Worm (Caenorhabditis elegans): ENCODE data around the gene F46G10.2.

Gene F46G10.2

ce11 chrX:13353530-13353929, 30.8 kb downstream of the F46G10.2 start (continued):
- TF ChIP-seq ceh-63 (GFP tag; optimal IDR thresholded peaks at IDR 0.05) (no peak), fkh-4 (tag; optimal IDR thresholded peaks at IDR 0.05; ENCODE audit: borderline replicate concordance) (no peak), lin-14 (GFP tag; optimal IDR thresholded peaks at IDR 0.05) (peak; percentile 92), unc-98 (GFP tag; IDR thresholded peaks at IDR 0.05) (no peak), nhr-90 (tag; optimal IDR thresholded peaks at IDR 0.05; ENCODE audit: poor library complexity) (peak; percentile 88), ceh-90 (tag; optimal IDR thresholded peaks at IDR 0.05) (no peak), unc-130 (tag; optimal IDR thresholded peaks at IDR 0.05) (no peak), swsn-7 (tag; optimal IDR thresholded peaks at IDR 0.05) (peak; percentile 42), mdl-1 (tag; optimal IDR thresholded peaks at IDR 0.05) (peak in 1 of 2 experiments; percentile 88), aha-1 (tag; optimal IDR thresholded peaks at IDR 0.05) (no peak), rnt-1 (tag; optimal IDR thresholded peaks at IDR 0.05) (peak; percentile 46), F16B12.6 (tag; optimal IDR thresholded peaks at IDR 0.05) (no peak), alr-1 (tag; optimal IDR thresholded peaks at IDR 0.05; ENCODE audit: borderline replicate concordance) (no peak), ceh-8 (GFP tag; optimal IDR thresholded peaks at IDR 0.05) (no peak), dpl-1 (GFP tag; optimal IDR thresholded peaks at IDR 0.05) (peak in 2 of 3 experiments; percentile 6 to 22), elt-2 (tag; optimal IDR thresholded peaks at IDR 0.05) (peak; percentile 61), nhr-77 (tag; optimal IDR thresholded peaks at IDR 0.05) (peak; percentile 57), lir-3 (tag; optimal IDR thresholded peaks at IDR 0.05; ENCODE audit: poor library complexity) (peak; percentile 17), fos-1 (tag; optimal IDR thresholded peaks at IDR 0.05) (peak; percentile 26), dsc-1 (tag; optimal IDR thresholded peaks at IDR 0.05) (no peak), fkh-10 (GFP tag; optimal IDR thresholded peaks at IDR 0.05) (no peak), egl-13 (tag; optimal IDR thresholded peaks at IDR 0.05) (no peak), C34B4.2 (tag; optimal IDR thresholded peaks at IDR 0.05) (no peak), hpl-2 (GFP tag; optimal IDR thresholded peaks at IDR 0.05) (no peak), ceh-88 (GFP tag; IDR thresholded peaks at IDR 0.05) (no peak), tlp-1 (tag; optimal IDR thresholded peaks at IDR 0.05) (no peak), unc-86 (tag; optimal IDR thresholded peaks at IDR 0.05) (no peak), irx-1 (tag; optimal IDR thresholded peaks at IDR 0.05) (peak; percentile 58), pqm-1 (tag; optimal IDR thresholded peaks at IDR 0.05) (no peak), unc-30 (tag; optimal IDR thresholded peaks at IDR 0.05) (no peak), xbp-1 (tag; optimal IDR thresholded peaks at IDR 0.05) (peak; percentile 35), fkh-8 (tag; optimal IDR thresholded peaks at IDR 0.05) (no peak), lsy-2 (tag; optimal IDR thresholded peaks at IDR 0.05) (peak; percentile 36 to 79), nhr-84 (tag; optimal IDR thresholded peaks at IDR 0.05) (no peak), unc-62 (GFP tag; optimal IDR thresholded peaks at IDR 0.05) (no peak), nhr-19 (GFP tag; conservative IDR thresholded peaks at IDR 0.05) (peak; percentile 98), aly-2 (tag; optimal IDR thresholded peaks at IDR 0.05) (no peak), lin-39 (tag; optimal IDR thresholded peaks at IDR 0.05) (no peak), lin-35 (GFP tag; optimal IDR thresholded peaks at IDR 0.05) (peak in 1 of 2 experiments; percentile 84), zip-4 (GFP tag; optimal IDR thresholded peaks at IDR 0.05) (no peak), pag-3 (tag; optimal IDR thresholded peaks at IDR 0.05; ENCODE audit: borderline replicate concordance, insufficient read depth) (no peak)

ce11 chrX:13354672-13355407, 32.1 kb downstream of the F46G10.2 start:
- TF ChIP-seq dpl-1 (GFP tag; optimal IDR thresholded peaks at IDR 0.05) (no peak), nhr-11 (tag; optimal IDR thresholded peaks at IDR 0.05) (no peak), unc-98 (GFP tag; IDR thresholded peaks at IDR 0.05) (no peak), ceh-82 (tag; optimal IDR thresholded peaks at IDR 0.05) (no peak), lin-39 (tag; optimal IDR thresholded peaks at IDR 0.05) (no peak), fkh-8 (tag; optimal IDR thresholded peaks at IDR 0.05) (peak; percentile 54), sox-4 (tag; optimal IDR thresholded peaks at IDR 0.05) (no peak), lsy-2 (tag; optimal IDR thresholded peaks at IDR 0.05) (peak in 1 of 2 experiments; percentile 12), irx-1 (tag; optimal IDR thresholded peaks at IDR 0.05) (peak; percentile 3), skn-1 (tag; optimal IDR thresholded peaks at IDR 0.05) (no peak), C04F5.9 (tag; optimal IDR thresholded peaks at IDR 0.05) (no peak), dsc-1 (tag; optimal IDR thresholded peaks at IDR 0.05) (peak; percentile 41), lin-13 (GFP tag; optimal IDR thresholded peaks at IDR 0.05) (peak; percentile 2), lin-14 (GFP tag; optimal IDR thresholded peaks at IDR 0.05) (peak; percentile 83), grh-1 (GFP tag; IDR thresholded peaks at IDR 0.05) (no peak), nhr-20 (tag; optimal IDR thresholded peaks at IDR 0.05) (peak; percentile 70), fos-1 (tag; optimal IDR thresholded peaks at IDR 0.05) (no peak), lir-3 (tag; optimal IDR thresholded peaks at IDR 0.05; ENCODE audit: poor library complexity) (no peak), nhr-71 (tag; optimal IDR thresholded peaks at IDR 0.05) (peak; percentile 76), fkh-10 (GFP tag; optimal IDR thresholded peaks at IDR 0.05) (no peak)

All from whole organism, L1 larva.